Worm (Caenorhabditis elegans) whole organism, L4/young adult: ENCODE measurements around the gene trap-3.

Experiments
- W03F9.2 ChIP-seq: fragments of 150-350 bp; optimal IDR thresholded peaks from 2 replicates; lab custom pipeline; 2014; ENCODE audit warnings: missing biosample characterization, missing genetic modification characterization
- dao-5 ChIP-seq: sonication (generic microtip); optimal IDR thresholded peaks from 2 replicates; lab custom pipeline; 2016; ENCODE audit warnings: missing genotype, missing genetic modification characterization, moderate library complexity, missing compliant biosample characterization
- him-1 ChIP-seq: sonication (generic microtip); optimal IDR thresholded peaks from 2 replicates; lab custom pipeline; 2016; ENCODE audit warnings: missing genotype, missing genetic modification reagents, missing genetic modification characterization, missing compliant biosample characterization

trap-3 gene

ce11 chrIV:2388949-2389495, at the start of gene trap-3:
Gene trap-3, plus strand, starts transcription at chrIV:2389445.
- TF ChIP-seq W03F9.2 (tag; lab: Kevin White, UChicago) = peak; percentile 93
- peak; percentile 63 for TF ChIP-seq dao-5 (tag; lab: Kevin White, UChicago)
- TF ChIP-seq him-1 (tag; lab: Kevin White, UChicago) = peak; percentile 58

ce11 chrIV:2348862-2349321, 40.4 kb upstream of the trap-3 start, which contains the start of the genes ppgn-1 and tftc-1:
Gene ppgn-1, minus strand, starts transcription at chrIV:2348912.
Gene tftc-1, plus strand, starts transcription at chrIV:2349271.
- TF ChIP-seq W03F9.2 (tag; lab: Kevin White, UChicago) = peak; percentile 63
- TF ChIP-seq dao-5 (tag; lab: Kevin White, UChicago) = no peak

- TF ChIP-seq W03F9.2 (tag; lab: Kevin White, UChicago) = no peak
- no peak for TF ChIP-seq him-1 (tag; lab: Kevin White, UChicago)
- no peak for TF ChIP-seq dao-5 (tag; lab: Kevin White, UChicago)
Measured at ce11 chrIV:2383713-2384112, 5.5 kb upstream of the trap-3 start, which contains the start of gene Y38F2AR.3. Gene Y38F2AR.3, plus strand, starts transcription at chrIV:2384013.

- TF ChIP-seq W03F9.2 (tag; lab: Kevin White, UChicago) = peak; percentile 8
- no peak for TF ChIP-seq him-1 (tag; lab: Kevin White, UChicago)
- no peak for TF ChIP-seq dao-5 (tag; lab: Kevin White, UChicago)
Measured at ce11 chrIV:2387970-2388705, 1.1 kb upstream of the trap-3 start, which contains the start of gene sec-61.B. Gene sec-61.B, minus strand, starts transcription at chrIV:2388675.

- TF ChIP-seq W03F9.2 (tag; lab: Kevin White, UChicago) (no peak), him-1 (tag; lab: Kevin White, UChicago) (no peak), dao-5 (tag; lab: Kevin White, UChicago) (no peak)
Measured at ce11 chrIV:2389745-2390144, 500 bp downstream of the trap-3 start.

- TF ChIP-seq dao-5 (tag; lab: Kevin White, UChicago) (no peak), him-1 (tag; lab: Kevin White, UChicago) (no peak), W03F9.2 (tag; lab: Kevin White, UChicago) (no peak)
Measured at ce11 chrIV:2390251-2390672, 1.0 kb downstream of the trap-3 start.

- TF ChIP-seq dao-5 (tag; lab: Kevin White, UChicago) (no peak), him-1 (tag; lab: Kevin White, UChicago) (no peak), W03F9.2 (tag; lab: Kevin White, UChicago) (no peak)
Measured at ce11 chrIV:2390804-2391203, 1.6 kb downstream of the trap-3 start, which contains the start of gene eri-5. Gene eri-5, plus strand, starts transcription at chrIV:2390821.

- TF ChIP-seq him-1 (tag; lab: Kevin White, UChicago) (no peak), W03F9.2 (tag; lab: Kevin White, UChicago) (no peak), dao-5 (tag; lab: Kevin White, UChicago) (no peak)
Measured at ce11 chrIV:2391809-2392208, 2.6 kb downstream of the trap-3 start.

- no peak for TF ChIP-seq him-1 (tag; lab: Kevin White, UChicago)
Measured at ce11 chrIV:2393023-2393422, 3.8 kb downstream of the trap-3 start.

ce11 chrIV:2395997-2396396, 6.8 kb downstream of the trap-3 start:
- TF ChIP-seq him-1 (tag; lab: Kevin White, UChicago) (no peak), dao-5 (tag; lab: Kevin White, UChicago) (no peak), W03F9.2 (tag; lab: Kevin White, UChicago) (no peak)

- TF ChIP-seq W03F9.2 (tag; lab: Kevin White, UChicago) (no peak), dao-5 (tag; lab: Kevin White, UChicago) (no peak), him-1 (tag; lab: Kevin White, UChicago) (no peak)
Measured at ce11 chrIV:2398317-2398716, 9.1 kb downstream of the trap-3 start.

- TF ChIP-seq W03F9.2 (tag; lab: Kevin White, UChicago) (no peak), dao-5 (tag; lab: Kevin White, UChicago) (no peak), him-1 (tag; lab: Kevin White, UChicago) (no peak)
Measured at ce11 chrIV:2399420-2399819, 10.2 kb downstream of the trap-3 start, which contains the start of gene Y38F2AR.10. Gene Y38F2AR.10, minus strand, starts transcription at chrIV:2399520.

- TF ChIP-seq him-1 (tag; lab: Kevin White, UChicago) = no peak
- TF ChIP-seq dao-5 (tag; lab: Kevin White, UChicago) = no peak
- TF ChIP-seq W03F9.2 (tag; lab: Kevin White, UChicago) = no peak
Measured at ce11 chrIV:2400651-2401050, 11.4 kb downstream of the trap-3 start.
